Fruit fly (Drosophila melanogaster) whole organism, wandering third instar larva: ENCODE data around the gene CG13678.

Experiments used
- CG32264 ChIP-seq: fragments of 200-800 bp; sonication (Bioruptor generic); optimal IDR thresholded peaks from 2 replicates; lab custom pipeline; 2016; ENCODE audit warnings: missing biosample characterization, missing genetic modification characterization
- CG9705 ChIP-seq: fragments of 200-800 bp; sonication (Bioruptor generic); optimal IDR thresholded peaks from 2 replicates; lab custom pipeline; 2018; ENCODE audit warnings: missing biosample characterization, mild to moderate bottlenecking, missing genetic modification characterization
- Dfd ChIP-seq: fragments of >200 bp; optimal IDR thresholded peaks from 2 replicates; lab custom pipeline; 2017; ENCODE audit warnings: missing biosample characterization, missing genetic modification characterization
- HLH106 ChIP-seq: fragments of 200-800 bp; optimal IDR thresholded peaks from 3 replicates; lab custom pipeline; 2019; ENCODE audit warnings: missing biosample characterization, mild to moderate bottlenecking, missing genetic modification characterization, moderate library complexity
- Hnf4 ChIP-seq: fragments of 200-800 bp; sonication (Bioruptor generic); optimal IDR thresholded peaks from 2 replicates; lab custom pipeline; 2016; ENCODE audit warnings: missing biosample characterization, mild to moderate bottlenecking, missing genetic modification characterization
- Hr83 ChIP-seq: fragments of 200-300 bp; sonication (Bioruptor generic); optimal IDR thresholded peaks from 2 replicates; lab custom pipeline; 2016; ENCODE audit warnings: missing biosample characterization, mild to moderate bottlenecking, missing genetic modification characterization, moderate library complexity; ENCODE audit not compliant: poor library complexity, severe bottlenecking
- Jra ChIP-seq: sonication (Bioruptor generic); optimal IDR thresholded peaks from 2 replicates; lab custom pipeline; 2016; ENCODE audit warnings: missing biosample characterization, missing genetic modification characterization
- Myc ChIP-seq: fragments of >200 bp; optimal IDR thresholded peaks from 2 replicates; lab custom pipeline; 2017
- N ChIP-seq: fragments of >200 bp; optimal IDR thresholded peaks from 2 replicates; lab custom pipeline; 2018; ENCODE audit warnings: missing biosample characterization, missing external identifiers, missing genetic modification characterization
- OdsH ChIP-seq: fragments of 200-800 bp; sonication (Bioruptor generic); optimal IDR thresholded peaks from 2 replicates; lab custom pipeline; 2016; ENCODE audit warnings: missing biosample characterization, mild to moderate bottlenecking, missing genetic modification characterization
- Rel ChIP-seq, 2 experiments: fragments of 200-800 bp; sonication (Bioruptor generic) in 1 of 2; optimal IDR thresholded peaks; 2 replicates in 1 of 2; 3 replicates in 1 of 2; lab custom pipeline; 2016 to 2019; ENCODE audit warnings: mild to moderate bottlenecking in 2 of 2, missing biosample characterization in 2 of 2, missing genetic modification characterization in 2 of 2, moderate library complexity in 1 of 2
- Sp1 ChIP-seq: fragments of 200-800 bp; sonication (Bioruptor generic); optimal IDR thresholded peaks from 3 replicates; lab custom pipeline; 2019; ENCODE audit warnings: missing biosample characterization, mild to moderate bottlenecking, missing genetic modification characterization, moderate library complexity
- br ChIP-seq: fragments of 200-800 bp; sonication (Bioruptor generic); optimal IDR thresholded peaks from 2 replicates; lab custom pipeline; 2016; ENCODE audit warnings: missing biosample characterization, missing genetic modification characterization
- dmrt93B ChIP-seq: fragments of 200-800 bp; sonication (Bioruptor generic); optimal IDR thresholded peaks from 2 replicates; lab custom pipeline; 2018; ENCODE audit warnings: missing biosample characterization, mild to moderate bottlenecking, missing genetic modification characterization
- foxo ChIP-seq, 2 experiments: fragments of 200-800 bp; sonication (Bioruptor generic); optimal IDR thresholded peaks; 2 replicates in 1 of 2; 3 replicates in 1 of 2; lab custom pipeline; 2016 to 2017; ENCODE audit warnings: missing biosample characterization in 2 of 2, missing genetic modification characterization in 2 of 2
- h ChIP-seq: fragments of 200-800 bp; sonication (Bioruptor generic); optimal IDR thresholded peaks from 3 replicates; lab custom pipeline; 2016; ENCODE audit warnings: missing biosample characterization, mild to moderate bottlenecking, missing genetic modification characterization
- lola ChIP-seq: fragments of >200 bp; optimal IDR thresholded peaks from 2 replicates; lab custom pipeline; 2017; ENCODE audit warnings: missing biosample characterization, missing genetic modification characterization
- psq ChIP-seq: fragments of 200-800 bp; sonication (Bioruptor generic); optimal IDR thresholded peaks from 3 replicates; lab custom pipeline; 2017; ENCODE audit warnings: missing biosample characterization, mild to moderate bottlenecking, missing genetic modification characterization, moderate library complexity
- rgr ChIP-seq: fragments of 200-800 bp; sonication (Bioruptor generic); optimal IDR thresholded peaks from 3 replicates; lab custom pipeline; 2016; ENCODE audit warnings: missing biosample characterization, mild to moderate bottlenecking, missing genetic modification characterization
- sage ChIP-seq: fragments of 200-800 bp; sonication (Bioruptor generic); optimal IDR thresholded peaks from 2 replicates; lab custom pipeline; 2016; ENCODE audit warnings: missing biosample characterization, mild to moderate bottlenecking, missing genetic modification characterization
- sv ChIP-seq: fragments of 200-800 bp; sonication (Bioruptor generic); optimal IDR thresholded peaks from 3 replicates; lab custom pipeline; 2016; ENCODE audit warnings: missing biosample characterization, missing genetic modification characterization
- tai ChIP-seq: sonication (Bioruptor generic); optimal IDR thresholded peaks from 2 replicates; lab custom pipeline; 2016; ENCODE audit warnings: missing biosample characterization, missing genetic modification characterization

The CG13678 gene

DNA sequence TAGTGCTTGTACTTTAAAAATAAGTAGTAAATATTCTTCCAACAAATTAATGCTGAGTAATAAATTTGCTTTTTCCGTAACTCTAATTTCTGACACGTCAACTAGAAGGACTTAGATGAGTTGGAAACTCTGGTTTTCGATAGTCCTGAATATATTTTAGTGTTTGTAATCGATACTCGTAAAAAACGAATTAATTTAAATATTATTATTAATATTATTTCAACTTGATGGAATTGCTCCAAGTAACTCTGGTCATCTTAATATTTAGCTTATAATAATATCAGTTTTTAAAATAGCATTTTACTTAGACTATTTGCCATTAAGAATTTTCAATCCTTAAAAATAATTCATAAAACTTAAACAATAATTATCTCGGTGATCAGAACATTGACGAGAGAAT, 18.6 kb downstream of the CG13678 start, which contains the start of gene CG7213:
CG7213 (minus strand) TSS at position 101 of the 400 bp plus-strand sequence.
- TF ChIP-seq dmrt93B: no peak
- no peak for TF ChIP-seq rgr
- no peak for TF ChIP-seq sv
- no peak for TF ChIP-seq psq (GFP tag; lab: Kevin White, UChicago)
- TF ChIP-seq OdsH (GFP tag; lab: Kevin White, UChicago): no peak
- no peak for TF ChIP-seq N (GFP tag; lab: Kevin White, UChicago)
- no peak for TF ChIP-seq Hr83 (GFP tag; lab: Kevin White, UChicago)
- TF ChIP-seq Dfd: no peak
- TF ChIP-seq Hnf4 (GFP tag; lab: Kevin White, UChicago): no peak
- no peak for TF ChIP-seq h
- TF ChIP-seq tai (GFP tag; lab: Kevin White, UChicago): no peak
- TF ChIP-seq Rel (GFP tag; optimal IDR thresholded peaks at IDR 0.05; lab: Kevin White, UChicago): no peak
- TF ChIP-seq Rel (tag; optimal IDR thresholded peaks at IDR 0.05; lab: Kevin White, UChicago): no peak
- TF ChIP-seq Sp1: no peak
- no peak for TF ChIP-seq Jra (GFP tag; lab: Kevin White, UChicago)
- TF ChIP-seq CG9705 (GFP tag; lab: Kevin White, UChicago): no peak
- no peak for TF ChIP-seq CG32264 (GFP tag; lab: Kevin White, UChicago)
- no peak for TF ChIP-seq br (GFP tag; lab: Kevin White, UChicago)
- no peak for TF ChIP-seq foxo (GFP tag; optimal IDR thresholded peaks at IDR 0.05; lab: Kevin White, UChicago)
- TF ChIP-seq HLH106 (tag; lab: Kevin White, UChicago): no peak
- TF ChIP-seq, all 38 proteins: peak for 0

DNA sequence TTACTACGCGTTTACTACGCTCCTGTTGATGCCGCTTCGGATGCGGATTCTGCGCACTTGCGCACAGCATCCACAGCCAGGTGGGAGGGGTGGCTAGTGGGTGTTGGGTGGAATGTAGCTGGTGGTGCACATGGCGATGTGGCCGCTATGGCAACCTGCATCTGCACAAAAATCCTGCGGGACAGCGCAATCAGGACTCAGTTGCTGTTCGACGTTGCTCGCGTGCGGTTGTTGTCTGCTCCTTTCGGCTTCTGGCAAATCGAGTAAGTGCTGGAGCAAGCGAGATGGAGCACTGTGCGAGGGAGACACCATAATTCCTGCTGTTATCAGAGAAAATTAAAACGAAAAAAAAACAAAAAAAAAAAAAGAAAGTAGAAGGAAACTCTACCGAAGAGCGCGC, 19.0 kb downstream of the CG13678 start:
- TF ChIP-seq lola (GFP tag; lab: Kevin White, UChicago) (no peak), sage (GFP tag; lab: Kevin White, UChicago) (no peak), CG9705 (GFP tag; lab: Kevin White, UChicago) (no peak), CG32264 (GFP tag; lab: Kevin White, UChicago) (no peak), Myc (no peak), psq (GFP tag; lab: Kevin White, UChicago) (no peak)
